Fruit fly (Drosophila melanogaster) whole organism, adult: ENCODE results near the gene CG6179.
A peak's percentile ranks its signal among the peaks of the same experiment; 100 is the strongest.

ENCODE experiments used
- CG7045 ChIP-seq: fragments of 200-800 bp; sonication (Bioruptor generic); optimal IDR thresholded peaks from 2 replicates; lab custom pipeline; 2017; ENCODE audit warnings: missing biosample characterization, mild to moderate bottlenecking, missing genetic modification characterization
- CG7101 ChIP-seq: fragments of 200-800 bp; sonication (Bioruptor generic); optimal IDR thresholded peaks from 2 replicates; lab custom pipeline; 2018; ENCODE audit warnings: missing biosample characterization, mild to moderate bottlenecking, missing genetic modification characterization, moderate library complexity
- Crg-1 ChIP-seq: fragments of 200-800 bp; sonication (Bioruptor generic); optimal IDR thresholded peaks from 2 replicates; lab custom pipeline; 2016; ENCODE audit warnings: missing biosample characterization, missing genetic modification characterization
- Hr96 ChIP-seq: fragments of 200-800 bp; sonication (Bioruptor generic); optimal IDR thresholded peaks from 2 replicates; lab custom pipeline; 2016; ENCODE audit warnings: missing biosample characterization, missing genetic modification characterization
- cnc ChIP-seq, 2 experiments: fragments of >200 bp; optimal IDR thresholded peaks; 2 replicates each; lab custom pipeline; 2017
- pad ChIP-seq: fragments of 200-800 bp; sonication (Bioruptor generic); optimal IDR thresholded peaks from 3 replicates; lab custom pipeline; 2017; ENCODE audit warnings: missing biosample characterization, missing genetic modification characterization, mild to moderate bottlenecking, moderate library complexity, missing genetic modification reagents
- tj ChIP-seq: fragments of 200-800 bp; sonication (Bioruptor generic); optimal IDR thresholded peaks from 3 replicates; lab custom pipeline; 2017; ENCODE audit warnings: missing biosample characterization, mild to moderate bottlenecking, missing genetic modification characterization, moderate library complexity
- toe ChIP-seq: fragments of 200-800 bp; sonication (Bioruptor generic); optimal IDR thresholded peaks from 2 replicates; lab custom pipeline; 2016; ENCODE audit warnings: missing biosample characterization, missing genetic modification characterization

DNA sequence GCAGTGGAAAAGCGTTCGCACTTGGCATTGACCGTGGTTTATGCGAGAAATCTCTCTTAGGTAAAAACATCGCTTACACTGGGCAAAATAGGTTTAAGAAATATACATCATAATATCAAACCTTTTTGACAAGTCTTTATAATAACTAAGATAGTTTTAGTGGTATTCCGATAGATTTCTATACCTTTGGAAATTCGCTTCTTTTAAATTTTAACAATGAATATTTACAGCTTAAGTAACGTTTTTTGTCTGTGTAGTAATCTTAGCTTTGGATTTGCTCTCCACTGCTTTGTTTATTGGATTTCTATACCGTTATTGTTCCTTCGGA, 27.5 kb downstream of the CG6179 start:
- TF ChIP-seq toe (GFP tag; lab: Kevin White, UChicago) (no peak), Hr96 (GFP tag; lab: Kevin White, UChicago) (peak; percentile 30), tj (GFP tag; lab: Kevin White, UChicago) (no peak), pad (peak; percentile 19), CG7045 (GFP tag; lab: Kevin White, UChicago) (no peak), CG7101 (tag; lab: Kevin White, UChicago) (peak; percentile 59), Crg-1 (GFP tag; lab: Kevin White, UChicago) (no peak), cnc (optimal IDR thresholded peaks at IDR 0.05; lab: Kevin White, UChicago) (no peak)
